Worm (Caenorhabditis elegans) whole organism, L4 larva: Measurements from ENCODE around the gene hphd-1.

Source experiments
- D1046.2 ChIP-seq: fragments of 200-800 bp; sonication (Bioruptor generic); IDR thresholded peaks from 2 replicates; pipeline ENCODE4 v1.3.6; 2022; ENCODE audit warnings: missing genetic modification characterization, missing compliant biosample characterization
- F44E2.7 ChIP-seq: fragments of 200-800 bp; sonication (Bioruptor generic); IDR thresholded peaks from 2 replicates; pipeline ENCODE4 v2.1.2; 2022; ENCODE audit warnings: missing genetic modification characterization, missing compliant biosample characterization
- T20F7.1 ChIP-seq: fragments of 200-800 bp; sonication (Bioruptor generic); optimal IDR thresholded peaks from 2 replicates; lab custom pipeline; 2018; ENCODE audit warnings: mild to moderate bottlenecking, missing genetic modification characterization, missing compliant biosample characterization
- T26A8.4 ChIP-seq: fragments of 200-800 bp; sonication (Bioruptor generic); IDR thresholded peaks from 2 replicates; pipeline ENCODE4 v1.3.6; 2022; ENCODE audit warnings: missing genetic modification characterization, missing compliant biosample characterization
- Y48G9A.11 ChIP-seq: fragments of 200-800 bp; sonication (Bioruptor generic); IDR thresholded peaks from 2 replicates; pipeline ENCODE4 v1.3.6; 2022; ENCODE audit warnings: missing genetic modification reagents, missing genetic modification characterization, missing compliant biosample characterization
- Y5F2A.4 ChIP-seq: fragments of 200-800 bp; sonication (Bioruptor generic); optimal IDR thresholded peaks from 2 replicates; lab custom pipeline; 2018; ENCODE audit warnings: mild to moderate bottlenecking, missing genetic modification characterization, missing compliant biosample characterization
- ZK546.5 ChIP-seq, 2 experiments: sonication (generic microtip); optimal IDR thresholded peaks; 2 replicates each; lab custom pipeline; 2017; ENCODE audit warnings: missing biosample characterization in 2 of 2, missing genetic modification characterization in 2 of 2
- aha-1 ChIP-seq: fragments of 150-350 bp; peaks from one replicate; lab custom pipeline; 2014; ENCODE audit warnings: missing biosample characterization, missing genetic modification characterization
- ceh-20 ChIP-seq: fragments of 200-800 bp; sonication (Bioruptor generic); IDR thresholded peaks from 2 replicates; pipeline ENCODE4 v1.3.6; 2022; ENCODE audit warnings: missing genetic modification reagents, missing genetic modification characterization, missing compliant biosample characterization
- ceh-82 ChIP-seq: sonication (generic microtip); optimal IDR thresholded peaks from 2 replicates; lab custom pipeline; 2017; ENCODE audit warnings: missing biosample characterization, missing genetic modification characterization
- ces-1 ChIP-seq: fragments of 150-350 bp; sonication (generic microtip); optimal IDR thresholded peaks from 4 replicates; lab custom pipeline; 2014; ENCODE audit warnings: missing biosample characterization, missing genetic modification reagents, missing genetic modification characterization
- cey-2 ChIP-seq: sonication (generic microtip); optimal IDR thresholded peaks from 3 replicates; lab custom pipeline; 2017; ENCODE audit warnings: missing genetic modification characterization, mild to moderate bottlenecking, missing compliant biosample characterization, antibody characterized with exemption, borderline replicate concordance; ENCODE audit not compliant: insufficient read depth
- dmd-6 ChIP-seq: fragments of 200-800 bp; sonication (Bioruptor generic); IDR thresholded peaks from 2 replicates; pipeline ENCODE4 v1.3.6; 2022; ENCODE audit warnings: missing genetic modification reagents, missing genetic modification characterization, missing compliant biosample characterization
- dpl-1 ChIP-seq: fragments of 150-350 bp; optimal IDR thresholded peaks from 2 replicates; lab custom pipeline; 2014; ENCODE audit warnings: missing biosample characterization, missing genetic modification reagents, missing genetic modification characterization
- dve-1 ChIP-seq: sonication (generic microtip); optimal IDR thresholded peaks from 2 replicates; lab custom pipeline; 2017; ENCODE audit warnings: antibody characterized with exemption, mild to moderate bottlenecking, missing genetic modification characterization, missing compliant biosample characterization; ENCODE audit not compliant: insufficient read depth
- egl-43 ChIP-seq: fragments of 200-800 bp; sonication (Bioruptor generic); IDR thresholded peaks from 2 replicates; pipeline ENCODE4 v1.3.6; 2022; ENCODE audit warnings: missing genetic modification reagents, missing genetic modification characterization, missing compliant biosample characterization
- gei-8 ChIP-seq: fragments of 200-800 bp; sonication (Bioruptor generic); optimal IDR thresholded peaks from 2 replicates; lab custom pipeline; 2018; ENCODE audit warnings: mild to moderate bottlenecking, missing genetic modification characterization, missing compliant biosample characterization
- hlh-30 ChIP-seq: sonication (generic microtip); optimal IDR thresholded peaks from 2 replicates; lab custom pipeline; 2017; ENCODE audit warnings: antibody characterized with exemption, mild to moderate bottlenecking, missing genetic modification characterization, missing compliant biosample characterization; ENCODE audit not compliant: insufficient read depth
- hmg-1.1 ChIP-seq: fragments of 200-800 bp; sonication (Bioruptor generic); IDR thresholded peaks from 2 replicates; pipeline ENCODE4 v1.3.6; 2022; ENCODE audit warnings: missing genetic modification reagents, missing genetic modification characterization, missing compliant biosample characterization
- lin-1 ChIP-seq: fragments of 200-800 bp; sonication (Bioruptor generic); IDR thresholded peaks from 2 replicates; pipeline ENCODE4 v1.3.6; 2022; ENCODE audit warnings: missing genetic modification reagents, missing genetic modification characterization, missing compliant biosample characterization
- lin-29 ChIP-seq: fragments of 200-800 bp; sonication (Bioruptor generic); IDR thresholded peaks from 2 replicates; pipeline ENCODE4 v1.3.6; 2022; ENCODE audit warnings: missing genetic modification reagents, missing genetic modification characterization, missing compliant biosample characterization
- lsy-2 ChIP-seq, 2 experiments: fragments of 150-350 bp in 1 of 2; sonication (generic microtip) in 1 of 2; optimal IDR thresholded peaks; 2 replicates each; lab custom pipeline; 2014 to 2017; ENCODE audit warnings: missing biosample characterization in 2 of 2, missing genetic modification characterization in 2 of 2
- madf-5 ChIP-seq, 2 experiments: fragments of 200-800 bp; sonication (Bioruptor generic); IDR thresholded peaks; 2 replicates each; pipeline ENCODE4 v1.3.6; 2022; ENCODE audit warnings: missing compliant biosample characterization in 2 of 2, missing genetic modification characterization in 2 of 2
- mdl-1 ChIP-seq, 2 experiments: fragments of 150-350 bp in 1 of 2; sonication (generic microtip) in 1 of 2; optimal IDR thresholded peaks; 2 replicates each; lab custom pipeline; 2014 to 2017; ENCODE audit warnings: missing biosample characterization in 2 of 2, missing genetic modification characterization in 2 of 2
- mes-2 ChIP-seq: sonication (generic microtip); optimal IDR thresholded peaks from 2 replicates; lab custom pipeline; 2016; ENCODE audit warnings: missing genotype, mild to moderate bottlenecking, missing genetic modification characterization, missing compliant biosample characterization; ENCODE audit not compliant: poor library complexity, severe bottlenecking
- mxl-2 ChIP-seq: fragments of 200-800 bp; sonication (Bioruptor generic); conservative IDR thresholded peaks from 2 replicates; pipeline ENCODE4 v1.3.6; 2022; ENCODE audit warnings: missing genetic modification reagents, missing genetic modification characterization, missing compliant biosample characterization
- nhr-11 ChIP-seq: fragments of 150-350 bp; optimal IDR thresholded peaks from 2 replicates; lab custom pipeline; 2014; ENCODE audit warnings: missing biosample characterization, missing genetic modification characterization
- nhr-237 ChIP-seq: sonication (generic microtip); optimal IDR thresholded peaks from 2 replicates; lab custom pipeline; 2017; ENCODE audit warnings: missing biosample characterization, missing genetic modification characterization
- nhr-28 ChIP-seq: fragments of 150-350 bp; optimal IDR thresholded peaks from 2 replicates; lab custom pipeline; 2014; ENCODE audit warnings: missing biosample characterization, missing genetic modification characterization
- nhr-77 ChIP-seq: fragments of 150-350 bp; optimal IDR thresholded peaks from 2 replicates; lab custom pipeline; 2014; ENCODE audit warnings: missing biosample characterization, missing genetic modification characterization
- pha-4 ChIP-seq, 2 experiments: fragments of 150-350 bp in 1 of 2; fragments of 200-800 bp in 1 of 2; sonication (Bioruptor generic) in 1 of 2; IDR thresholded peaks in 1 of 2; optimal IDR thresholded peaks in 1 of 2; 2 replicates each; pipeline versions ENCODE4 v1.3.6 to Lab custom; 2014 to 2022; ENCODE audit warnings: missing genetic modification characterization in 2 of 2, missing genetic modification reagents in 2 of 2, missing biosample characterization in 1 of 2, missing compliant biosample characterization in 1 of 2
- php-3 ChIP-seq: fragments of 200-800 bp; sonication (Bioruptor generic); IDR thresholded peaks from 2 replicates; pipeline ENCODE4 v1.3.6; 2022; ENCODE audit warnings: missing genetic modification reagents, missing genetic modification characterization, missing compliant biosample characterization
- pqm-1 ChIP-seq: sonication (generic microtip); optimal IDR thresholded peaks from 2 replicates; lab custom pipeline; 2017; ENCODE audit warnings: missing biosample characterization, missing genetic modification characterization
- saeg-2 ChIP-seq: fragments of 200-800 bp; sonication (Bioruptor generic); IDR thresholded peaks from 2 replicates; pipeline ENCODE4 v1.3.6; 2022; ENCODE audit warnings: missing genetic modification reagents, missing genetic modification characterization, missing compliant biosample characterization
- skn-1 ChIP-seq: fragments of 150-350 bp; optimal IDR thresholded peaks from 2 replicates; lab custom pipeline; 2014; ENCODE audit warnings: missing biosample characterization, missing genetic modification characterization
- snpc-1.2 ChIP-seq: fragments of 200-800 bp; sonication (Bioruptor generic); IDR thresholded peaks from 2 replicates; pipeline ENCODE4 v1.3.6; 2022; ENCODE audit warnings: missing genetic modification reagents, missing genetic modification characterization, missing compliant biosample characterization
- spr-3 ChIP-seq: fragments of 200-800 bp; sonication (Bioruptor generic); optimal IDR thresholded peaks from 2 replicates; lab custom pipeline; 2018; ENCODE audit warnings: mild to moderate bottlenecking, missing genetic modification characterization, missing compliant biosample characterization
- tag-97 ChIP-seq: fragments of 200-800 bp; sonication (Bioruptor generic); IDR thresholded peaks from 2 replicates; pipeline ENCODE4 v1.3.6; 2022; ENCODE audit warnings: missing genetic modification characterization, missing compliant biosample characterization
- tra-1 ChIP-seq: fragments of 200-800 bp; sonication (Bioruptor generic); IDR thresholded peaks from 2 replicates; pipeline ENCODE4 v1.3.6; 2022; ENCODE audit warnings: missing genetic modification reagents, missing genetic modification characterization, missing compliant biosample characterization
- unc-39 ChIP-seq: sonication (generic microtip); optimal IDR thresholded peaks from 2 replicates; lab custom pipeline; 2017; ENCODE audit warnings: missing biosample characterization, missing genetic modification characterization

hphd-1 gene

DNA sequence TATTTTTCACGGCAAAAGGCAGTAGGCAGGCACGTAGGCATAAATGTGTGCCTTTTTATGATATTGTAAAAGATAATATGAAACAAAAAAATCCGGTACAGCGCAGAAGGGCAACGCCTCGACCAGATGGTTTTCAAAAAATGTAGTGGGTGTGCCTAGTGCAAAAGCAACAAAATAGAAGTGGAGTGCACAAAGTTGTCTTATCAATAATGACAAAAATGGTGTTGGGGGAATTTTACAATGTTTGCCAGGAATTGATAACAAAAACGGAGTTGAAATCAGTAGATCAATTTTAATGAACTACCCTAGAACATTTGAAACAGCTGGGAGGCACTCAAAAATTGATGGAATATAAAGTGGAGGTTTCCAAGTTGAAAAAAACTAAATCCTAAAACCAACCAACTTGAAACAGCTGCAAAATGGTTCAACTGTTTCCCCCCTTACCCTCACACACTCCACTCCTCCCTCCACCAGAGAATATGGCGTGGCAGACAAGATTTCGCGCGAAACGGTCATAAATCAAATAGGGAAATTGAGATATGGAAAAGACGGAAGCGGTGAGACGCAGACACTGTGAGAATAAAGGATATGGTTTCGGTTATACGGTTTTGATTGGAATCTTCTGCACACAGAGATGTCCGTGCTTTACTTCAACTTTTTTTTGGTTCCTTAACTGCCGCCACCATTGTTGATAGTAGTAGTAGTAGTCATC lies 7.9 kb upstream of the hphd-1 start (continued):
- TF ChIP-seq ceh-82 (tag; lab: Kevin White, UChicago): no peak
- peak; percentile 88 for TF ChIP-seq aha-1 (tag; lab: Kevin White, UChicago)
- TF ChIP-seq Y48G9A.11 (GFP tag; lab: Robert Waterston, UW): no peak
- TF ChIP-seq mxl-2: no peak
- no peak for TF ChIP-seq nhr-77 (tag; lab: Kevin White, UChicago)
- 0 out of 2 replicates have a peak, but pooled peaks have one; percentile 7 for TF ChIP-seq tra-1 (GFP tag; lab: Robert Waterston, UW)
- TF ChIP-seq Y5F2A.4 (GFP tag; lab: Kevin White, UChicago): no peak
- TF ChIP-seq dpl-1 (GFP tag; lab: Kevin White, UChicago): no peak
- TF ChIP-seq hmg-1.1: no peak
- no peak for TF ChIP-seq cey-2 (tag; lab: Kevin White, UChicago)
- no peak for TF ChIP-seq lin-29
- no peak for TF ChIP-seq F44E2.7 (GFP tag; lab: Robert Waterston, UW)
- no peak for TF ChIP-seq lin-1 (GFP tag; lab: Robert Waterston, UW)
- TF ChIP-seq mes-2 (tag; lab: Kevin White, UChicago): no peak
- no peak for TF ChIP-seq lsy-2 (tag; optimal IDR thresholded peaks at IDR 0.05; lab: Kevin White, UChicago)
- no peak for TF ChIP-seq T20F7.1 (GFP tag; lab: Kevin White, UChicago)
- no peak for TF ChIP-seq madf-5 (GFP tag; IDR thresholded peaks at IDR 0.05; lab: Robert Waterston, UW)
- TF ChIP-seq saeg-2 (GFP tag; lab: Robert Waterston, UW): no peak
- no peak for TF ChIP-seq ZK546.5 (tag; optimal IDR thresholded peaks at IDR 0.05; lab: Kevin White, UChicago)
- TF ChIP-seq egl-43: no peak
- no peak for TF ChIP-seq unc-39 (tag; lab: Kevin White, UChicago)
- peak; percentile 97 for TF ChIP-seq nhr-28
- no peak for TF ChIP-seq ces-1 (GFP tag; lab: Kevin White, UChicago)
- TF ChIP-seq snpc-1.2 (GFP tag; lab: Robert Waterston, UW): no peak
- TF ChIP-seq nhr-237 (tag; lab: Kevin White, UChicago): no peak
- peak; percentile 64 for TF ChIP-seq pqm-1 (tag; lab: Kevin White, UChicago)
- TF ChIP-seq mdl-1 (tag; optimal IDR thresholded peaks at IDR 0.05; lab: Kevin White, UChicago): no peak
- peak; percentile 63 for TF ChIP-seq dmd-6 (GFP tag; lab: Robert Waterston, UW)
- no peak for TF ChIP-seq php-3 (GFP tag; lab: Robert Waterston, UW)
- peak; percentile 51 for TF ChIP-seq dve-1
- TF ChIP-seq D1046.2: no peak
- TF ChIP-seq skn-1: no peak
- TF ChIP-seq ceh-20: no peak
- no peak for TF ChIP-seq nhr-11 (tag; lab: Kevin White, UChicago)

DNA sequence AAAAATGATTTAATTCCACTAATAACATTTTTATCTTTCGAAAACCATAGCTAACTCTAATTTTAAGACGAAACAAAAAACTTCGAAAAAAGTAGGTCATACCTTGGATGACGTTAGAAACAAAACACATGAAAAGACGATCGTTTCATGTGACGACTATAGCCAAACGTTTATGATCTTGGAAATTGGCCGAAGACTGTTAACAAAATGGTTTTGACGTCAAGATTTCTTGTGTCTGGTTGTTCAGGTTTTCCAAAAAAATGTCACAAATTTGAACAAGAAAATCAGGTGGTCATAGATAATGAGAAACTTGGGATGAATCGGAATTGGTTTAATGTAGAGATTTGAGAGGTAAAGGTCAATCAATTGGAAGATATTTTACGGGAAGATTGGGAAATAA lies 6.9 kb upstream of the hphd-1 start:
- no peak for TF ChIP-seq pha-4 (GFP tag; IDR thresholded peaks at IDR 0.05; lab: Robert Waterston, UW)
- TF ChIP-seq pha-4 (tag; optimal IDR thresholded peaks at IDR 0.05; lab: Kevin White, UChicago): no peak
- TF ChIP-seq spr-3 (GFP tag; lab: Kevin White, UChicago): no peak
- no peak for TF ChIP-seq gei-8 (GFP tag; lab: Kevin White, UChicago)
- TF ChIP-seq hlh-30 (tag; lab: Kevin White, UChicago): peak; percentile 60
- no peak for TF ChIP-seq tag-97 (GFP tag; lab: Robert Waterston, UW)
- no peak for TF ChIP-seq T26A8.4 (GFP tag; lab: Robert Waterston, UW)
